Worm (Caenorhabditis elegans) whole organism, L3 larva: ENCODE data around the gene acl-4.
A peak's percentile ranks its signal among the peaks of the same experiment; 100 is the strongest.
"Not testable (repeated sequence)": the region's sequence is repeated elsewhere in the genome, so short reads cannot be mapped to it uniquely, and the experiment has no call there.

Experiments
- aly-2 ChIP-seq: fragments of 150-350 bp; optimal IDR thresholded peaks from 2 replicates; lab custom pipeline; 2014; ENCODE audit warnings: missing biosample characterization, missing genetic modification characterization
- ama-1 ChIP-seq: fragments of 150-350 bp; optimal IDR thresholded peaks from 2 replicates; lab custom pipeline; 2018
- ceh-82 ChIP-seq: fragments of 150-350 bp; optimal IDR thresholded peaks from 2 replicates; lab custom pipeline; 2014; ENCODE audit warnings: missing biosample characterization, missing genetic modification characterization
- daf-12 ChIP-seq: fragments of 150-350 bp; optimal IDR thresholded peaks from 2 replicates; lab custom pipeline; 2014; ENCODE audit warnings: missing biosample characterization, missing genetic modification reagents, missing genetic modification characterization
- elt-2 ChIP-seq: sonication (generic microtip); optimal IDR thresholded peaks from 2 replicates; lab custom pipeline; 2016; ENCODE audit warnings: missing genetic modification reagents, mild to moderate bottlenecking, missing genetic modification characterization, missing compliant biosample characterization
- fkh-10 ChIP-seq: sonication (generic microtip); optimal IDR thresholded peaks from 2 replicates; lab custom pipeline; 2017; ENCODE audit warnings: missing biosample characterization, missing genetic modification reagents, missing genetic modification characterization
- fkh-2 ChIP-seq: fragments of 150-350 bp; optimal IDR thresholded peaks from 2 replicates; lab custom pipeline; 2014; ENCODE audit warnings: missing biosample characterization, missing genetic modification reagents, missing genetic modification characterization
- fos-1 ChIP-seq: fragments of 150-350 bp; optimal IDR thresholded peaks from 2 replicates; lab custom pipeline; 2014; ENCODE audit warnings: missing biosample characterization, missing genetic modification characterization
- hmg-11 ChIP-seq: sonication (generic microtip); optimal IDR thresholded peaks from 2 replicates; lab custom pipeline; 2016; ENCODE audit warnings: missing genetic modification characterization, missing compliant biosample characterization
- lin-39 ChIP-seq: fragments of 150-350 bp; optimal IDR thresholded peaks from 2 replicates; lab custom pipeline; 2018; ENCODE audit warnings: missing biosample characterization, missing genetic modification reagents, missing genetic modification characterization
- mml-1 ChIP-seq: fragments of 150-350 bp; sonication (generic microtip); optimal IDR thresholded peaks from 3 replicates; lab custom pipeline; 2014; ENCODE audit warnings: missing biosample characterization, missing genetic modification characterization
- nhr-237 ChIP-seq: fragments of 150-350 bp; optimal IDR thresholded peaks from 2 replicates; lab custom pipeline; 2014; ENCODE audit warnings: missing biosample characterization, missing genetic modification characterization
- nhr-25 ChIP-seq: sonication (generic microtip); optimal IDR thresholded peaks from 2 replicates; lab custom pipeline; 2017; ENCODE audit warnings: missing biosample characterization, missing genetic modification characterization
- nhr-28 ChIP-seq: fragments of 150-350 bp; optimal IDR thresholded peaks from 2 replicates; lab custom pipeline; 2014; ENCODE audit warnings: missing biosample characterization, missing genetic modification characterization
- nhr-67 ChIP-seq: fragments of 150-350 bp; optimal IDR thresholded peaks from 2 replicates; lab custom pipeline; 2014; ENCODE audit warnings: missing biosample characterization, missing genetic modification characterization
- nhr-77 ChIP-seq: fragments of 150-350 bp; optimal IDR thresholded peaks from 2 replicates; lab custom pipeline; 2014; ENCODE audit warnings: missing biosample characterization, missing genetic modification characterization
- pha-4 ChIP-seq: fragments of 150-350 bp; optimal IDR thresholded peaks from 2 replicates; lab custom pipeline; 2014; ENCODE audit warnings: missing biosample characterization, missing genetic modification reagents, missing genetic modification characterization
- pqm-1 ChIP-seq: fragments of 150-350 bp; optimal IDR thresholded peaks from 2 replicates; lab custom pipeline; 2017; ENCODE audit warnings: missing biosample characterization, missing genetic modification characterization, inconsistent platforms
- sea-2 ChIP-seq: fragments of 150-350 bp; sonication (generic microtip); optimal IDR thresholded peaks from 4 replicates; lab custom pipeline; 2014; ENCODE audit warnings: missing biosample characterization, missing genetic modification reagents, missing genetic modification characterization
- snpc-4 ChIP-seq: fragments of 150-350 bp; optimal IDR thresholded peaks from 2 replicates; lab custom pipeline; 2014; ENCODE audit warnings: missing biosample characterization, missing genetic modification characterization
- unc-39 ChIP-seq: sonication (generic microtip); optimal IDR thresholded peaks from 4 replicates; lab custom pipeline; 2017; ENCODE audit warnings: missing biosample characterization, missing genetic modification characterization
- unc-62 ChIP-seq: fragments of 150-350 bp; sonication (generic microtip); optimal IDR thresholded peaks from 4 replicates; lab custom pipeline; 2014; ENCODE audit warnings: missing biosample characterization, missing genetic modification reagents, missing genetic modification characterization
- zag-1 ChIP-seq: fragments of 150-350 bp; optimal IDR thresholded peaks from 2 replicates; lab custom pipeline; 2014; ENCODE audit warnings: missing biosample characterization, missing genetic modification characterization

The acl-4 gene

DNA sequence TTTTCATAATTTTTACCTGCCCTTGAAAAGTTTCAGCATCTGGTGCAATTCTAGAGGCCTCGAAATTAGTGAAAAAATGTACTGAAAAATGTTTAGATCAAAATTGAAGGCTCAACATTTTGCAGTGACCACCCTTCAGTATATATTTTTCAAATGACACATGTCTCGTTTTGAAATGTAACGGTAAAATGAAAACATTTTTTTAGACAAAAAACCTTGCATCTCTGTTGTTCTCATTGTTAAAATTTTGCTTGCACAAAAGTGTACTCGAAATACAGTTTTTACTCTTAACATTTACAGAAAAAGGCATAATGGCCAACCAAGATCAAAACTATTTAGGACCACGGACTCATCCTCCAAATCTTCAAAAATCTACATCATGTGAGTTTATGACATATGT lies 43.9 kb downstream of the acl-4 start, which contains the start of gene Y102A11A.2:
Gene Y102A11A.2, plus strand, starts transcription at position 301 of the 400 bp plus-strand sequence.
- not testable (repeated sequence) for TF ChIP-seq mml-1 (tag; lab: Kevin White, UChicago); fkh-10 (GFP tag; lab: Kevin White, UChicago); nhr-28 (tag; lab: Kevin White, UChicago)
- TF ChIP-seq, all 47 proteins: peak for 0; not testable (repeated sequence) for 47

DNA sequence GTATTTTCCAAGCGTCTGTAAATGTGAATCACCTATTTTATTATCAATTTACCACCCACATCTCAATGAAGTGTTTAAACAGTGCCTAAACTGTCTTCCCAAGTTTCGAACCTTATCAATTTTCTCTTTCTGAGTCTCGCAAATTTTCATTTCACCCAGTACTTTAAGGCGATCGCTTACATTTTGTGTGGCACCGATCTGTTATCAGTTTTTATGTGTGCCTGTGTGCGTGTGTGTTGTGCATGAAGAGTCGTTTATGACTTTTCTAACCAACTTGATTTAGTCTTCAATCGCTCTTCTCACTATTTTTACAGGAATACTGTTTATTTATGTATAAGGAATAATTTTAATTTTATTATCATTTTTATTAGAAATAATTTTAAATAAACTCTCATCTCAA lies 44.8 kb downstream of the acl-4 start:
- TF ChIP-seq pqm-1 (tag; lab: Kevin White, UChicago) = peak; percentile 8
- TF ChIP-seq elt-2 (tag; lab: Kevin White, UChicago) = peak; percentile 72

DNA sequence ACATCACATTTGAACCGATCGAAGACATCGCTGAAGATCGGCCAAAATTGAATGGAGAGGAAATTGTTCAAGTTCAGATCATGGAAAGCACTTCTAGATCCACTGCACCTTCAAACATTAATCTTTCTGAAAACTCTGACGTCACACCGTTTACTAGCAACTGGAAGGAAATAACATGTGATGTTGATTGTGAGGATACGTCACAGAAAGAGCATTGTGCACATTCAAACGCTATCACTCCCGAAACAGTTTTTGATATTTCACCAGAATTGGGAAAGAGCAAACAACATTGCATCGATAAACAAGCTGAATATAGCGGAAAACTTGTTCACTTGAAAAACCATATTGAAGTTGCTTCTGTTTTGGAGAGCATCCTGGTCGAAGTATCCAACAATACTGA lies 48.7 kb downstream of the acl-4 start:
- peak; percentile 46 for TF ChIP-seq elt-2 (tag; lab: Kevin White, UChicago)
- peak; percentile 24 for TF ChIP-seq pha-4 (tag; lab: Kevin White, UChicago)
- TF ChIP-seq daf-12 (tag; lab: Kevin White, UChicago) = no peak
- TF ChIP-seq fos-1 (tag; lab: Kevin White, UChicago) = no peak
- no peak for TF ChIP-seq mml-1 (tag; lab: Kevin White, UChicago)
- TF ChIP-seq unc-62 (GFP tag; lab: Kevin White, UChicago) = no peak
- TF ChIP-seq nhr-237 = no peak
- no peak for TF ChIP-seq zag-1 (tag; lab: Kevin White, UChicago)
- no peak for TF ChIP-seq hmg-11 (tag; lab: Kevin White, UChicago)
- no peak for TF ChIP-seq ceh-82 (tag; lab: Kevin White, UChicago)
- no peak for TF ChIP-seq nhr-25 (tag; lab: Kevin White, UChicago)
- no peak for TF ChIP-seq snpc-4
- no peak for TF ChIP-seq ama-1 (lab: Kevin White, UChicago)
- no peak for TF ChIP-seq nhr-67 (tag; lab: Kevin White, UChicago)
- peak; percentile 34 for TF ChIP-seq pqm-1 (tag; lab: Kevin White, UChicago)
- TF ChIP-seq aly-2 = no peak

DNA sequence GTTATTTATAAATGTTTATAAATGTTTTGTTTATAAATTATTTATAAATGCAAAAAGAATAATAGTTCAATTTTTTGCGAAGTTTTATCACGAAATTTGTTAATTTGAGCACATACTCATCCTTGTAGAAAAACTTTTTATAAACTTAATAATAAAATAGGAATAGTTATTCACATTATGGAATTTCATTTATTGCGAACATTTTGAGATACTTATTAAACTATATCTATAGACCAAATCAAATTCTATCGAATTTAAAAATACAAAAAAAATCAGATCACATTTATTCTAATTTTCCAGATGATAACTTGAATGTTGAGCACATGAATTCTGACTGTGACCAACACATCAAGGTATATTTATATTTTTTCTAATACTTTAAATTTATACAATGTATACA lies 51.4 kb downstream of the acl-4 start, which contains the start of gene Y102A11A.3:
Gene Y102A11A.3, plus strand, starts transcription at position 301 of the 400 bp plus-strand sequence.
- no peak for TF ChIP-seq unc-39
- TF ChIP-seq fkh-2 = no peak
- no peak for TF ChIP-seq nhr-237
- TF ChIP-seq lin-39 = no peak
- no peak for TF ChIP-seq daf-12 (tag; lab: Kevin White, UChicago)
- TF ChIP-seq sea-2 (GFP tag; lab: Kevin White, UChicago) = no peak

DNA sequence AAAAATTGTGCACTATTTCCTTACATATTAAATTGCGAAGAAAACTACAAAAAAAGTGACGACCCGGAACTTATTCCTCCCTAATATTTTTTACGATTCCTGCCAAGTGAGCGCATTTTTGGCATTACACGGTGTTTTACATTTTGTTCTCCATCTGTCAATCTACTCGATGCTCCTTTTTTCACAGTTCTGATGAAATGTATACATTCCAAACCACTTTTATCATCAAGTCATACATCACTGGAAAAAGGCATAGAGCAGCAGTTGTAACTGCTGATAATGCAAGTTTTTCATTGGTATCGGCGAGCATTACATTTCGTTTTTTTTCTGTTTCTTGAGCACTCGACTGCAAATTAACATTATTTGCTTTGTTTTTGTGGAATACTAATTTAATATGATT lies 52.0 kb downstream of the acl-4 start:
- TF ChIP-seq elt-2 (tag; lab: Kevin White, UChicago) (peak; percentile 74), pqm-1 (tag; lab: Kevin White, UChicago) (peak; percentile 52), nhr-77 (tag; lab: Kevin White, UChicago) (no peak)
